Worm (Caenorhabditis elegans) whole organism, L4/young adult: ENCODE measurements around the gene srd-66.

Experiments
- W03F9.2 ChIP-seq: fragments of 150-350 bp; optimal IDR thresholded peaks from 2 replicates; lab custom pipeline; 2014; ENCODE audit warnings: missing biosample characterization, missing genetic modification characterization
- dao-5 ChIP-seq: sonication (generic microtip); optimal IDR thresholded peaks from 2 replicates; lab custom pipeline; 2016; ENCODE audit warnings: missing genotype, missing genetic modification characterization, moderate library complexity, missing compliant biosample characterization
- him-1 ChIP-seq: sonication (generic microtip); optimal IDR thresholded peaks from 2 replicates; lab custom pipeline; 2016; ENCODE audit warnings: missing genotype, missing genetic modification reagents, missing genetic modification characterization, missing compliant biosample characterization

DNA sequence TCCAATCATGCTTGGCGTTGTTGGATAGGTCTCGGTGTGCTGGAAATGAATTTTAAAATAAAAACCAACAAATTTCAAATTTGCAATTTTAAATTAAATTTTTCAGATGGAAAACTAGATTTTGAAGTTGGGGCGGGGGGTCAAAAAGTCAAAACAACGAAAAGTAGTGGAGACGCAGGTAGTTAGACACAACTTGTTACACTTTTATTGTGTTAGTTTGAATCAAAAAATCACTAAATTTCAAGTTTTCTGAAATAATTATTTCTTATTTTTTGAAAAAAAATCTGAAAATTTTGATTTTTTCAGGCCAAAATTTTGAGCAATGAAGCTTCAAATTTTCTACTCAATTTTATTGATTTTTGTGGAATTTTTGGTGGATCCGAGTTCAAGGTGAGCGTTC lies 5.2 kb upstream of the srd-66 start, which contains the start of gene Y39A3B.8:
- TF ChIP-seq dao-5 (tag; lab: Kevin White, UChicago) (no peak), W03F9.2 (tag; lab: Kevin White, UChicago) (no peak), him-1 (no peak)
